Fruit fly (Drosophila melanogaster) whole organism, embryonic: ENCODE results near the gene CG13896.

ENCODE experiments used
- B-H1 ChIP-seq: fragments of 200-800 bp; sonication (Bioruptor generic); IDR thresholded peaks from 3 replicates; pipeline ENCODE4 v1.3.6; 2022; ENCODE audit warnings: missing biosample characterization, missing genetic modification characterization
- Bdp1 ChIP-seq: fragments of 200-800 bp; sonication (Bioruptor generic); optimal IDR thresholded peaks from 3 replicates; lab custom pipeline; 2016; ENCODE audit warnings: missing biosample characterization, missing genetic modification characterization
- CG10209 ChIP-seq: fragments of 200-800 bp; sonication (Bioruptor generic); optimal IDR thresholded peaks from 3 replicates; lab custom pipeline; 2017; ENCODE audit warnings: missing biosample characterization, mild to moderate bottlenecking, missing genetic modification characterization, missing genetic modification reagents
- CG11695 ChIP-seq: fragments of 200-800 bp; sonication (Bioruptor generic); IDR thresholded peaks from 3 replicates; pipeline ENCODE4 v1.3.6; 2022; ENCODE audit warnings: missing biosample characterization, missing genetic modification characterization
- CG14441 ChIP-seq: fragments of 200-800 bp; sonication (Bioruptor generic); IDR thresholded peaks from 2 replicates; pipeline ENCODE4 v1.3.6; 2022; ENCODE audit warnings: missing biosample characterization, missing genetic modification characterization
- CG15269 ChIP-seq: fragments of 200-800 bp; sonication (Bioruptor generic); optimal IDR thresholded peaks from 2 replicates; lab custom pipeline; 2018; ENCODE audit warnings: missing biosample characterization, mild to moderate bottlenecking, missing genetic modification characterization, moderate library complexity
- CG1529 ChIP-seq: fragments of 200-800 bp; sonication (Bioruptor generic); optimal IDR thresholded peaks from 3 replicates; lab custom pipeline; 2018; ENCODE audit warnings: missing biosample characterization, missing genetic modification characterization
- CG17568 ChIP-seq: fragments of 200-800 bp; sonication (Bioruptor generic); optimal IDR thresholded peaks from 2 replicates; lab custom pipeline; 2018; ENCODE audit warnings: missing biosample characterization, mild to moderate bottlenecking, missing genetic modification characterization, moderate library complexity
- CG18011 ChIP-seq: fragments of 200-800 bp; sonication (Bioruptor generic); optimal IDR thresholded peaks from 2 replicates; lab custom pipeline; 2017; ENCODE audit warnings: missing biosample characterization, missing genetic modification characterization, mild to moderate bottlenecking, moderate library complexity, missing genotype
- CG6175 ChIP-seq: fragments of 200-800 bp; sonication (Bioruptor generic); IDR thresholded peaks from 3 replicates; pipeline ENCODE4 v1.3.6; 2022; ENCODE audit warnings: missing biosample characterization, missing genetic modification characterization
- CG6254 ChIP-seq: fragments of 200-800 bp; sonication (Bioruptor generic); optimal IDR thresholded peaks from 3 replicates; lab custom pipeline; 2017; ENCODE audit warnings: mild to moderate bottlenecking, missing biosample characterization, missing genetic modification reagents, missing genetic modification characterization
- CG6689 ChIP-seq: fragments of 200-800 bp; sonication (Bioruptor generic); IDR thresholded peaks from 2 replicates; pipeline ENCODE4 v1.3.6; 2022; ENCODE audit warnings: missing biosample characterization, missing genetic modification characterization
- CG6765 ChIP-seq: fragments of 200-800 bp; sonication (Bioruptor generic); optimal IDR thresholded peaks from 3 replicates; lab custom pipeline; 2017; ENCODE audit warnings: missing biosample characterization, mild to moderate bottlenecking, missing genetic modification characterization
- CG6813 ChIP-seq: fragments of 200-800 bp; sonication (Bioruptor generic); optimal IDR thresholded peaks from 2 replicates; lab custom pipeline; 2017; ENCODE audit warnings: missing biosample characterization, missing genetic modification characterization, mild to moderate bottlenecking, moderate library complexity, missing genetic modification reagents
- CG7271 ChIP-seq: fragments of 200-800 bp; sonication (Bioruptor generic); optimal IDR thresholded peaks from 2 replicates; lab custom pipeline; 2018; ENCODE audit warnings: missing biosample characterization, mild to moderate bottlenecking, missing genetic modification characterization, moderate library complexity
- CG7372 ChIP-seq: fragments of 200-800 bp; sonication (Bioruptor generic); IDR thresholded peaks from 2 replicates; pipeline ENCODE4 v1.3.6; 2022; ENCODE audit warnings: missing biosample characterization, missing genetic modification characterization
- CG7556 ChIP-seq: fragments of 200-800 bp; sonication (Bioruptor generic); optimal IDR thresholded peaks from 2 replicates; lab custom pipeline; 2017; ENCODE audit warnings: missing biosample characterization, mild to moderate bottlenecking, missing genetic modification characterization
- CG7786 ChIP-seq: fragments of 200-800 bp; sonication (Bioruptor generic); optimal IDR thresholded peaks from 2 replicates; lab custom pipeline; 2016; ENCODE audit warnings: missing biosample characterization, missing genetic modification characterization
- CG8924 ChIP-seq: fragments of 200-800 bp; optimal IDR thresholded peaks from 3 replicates; lab custom pipeline; 2019; ENCODE audit warnings: missing biosample characterization, mild to moderate bottlenecking, missing genetic modification characterization, moderate library complexity
- CG8944 ChIP-seq: fragments of 200-800 bp; sonication (Bioruptor generic); optimal IDR thresholded peaks from 3 replicates; lab custom pipeline; 2016; ENCODE audit warnings: missing biosample characterization, missing genetic modification characterization
- CG9727 ChIP-seq: fragments of 200-800 bp; sonication (Bioruptor generic); optimal IDR thresholded peaks from 3 replicates; lab custom pipeline; 2017; ENCODE audit warnings: missing biosample characterization, mild to moderate bottlenecking, missing genetic modification characterization
- CG9817 ChIP-seq: fragments of 200-800 bp; sonication (Bioruptor generic); optimal IDR thresholded peaks from 2 replicates; lab custom pipeline; 2018; ENCODE audit warnings: missing biosample characterization, mild to moderate bottlenecking, missing genetic modification characterization, moderate library complexity
- Camta ChIP-seq: fragments of 200-800 bp; sonication (Bioruptor generic); optimal IDR thresholded peaks from 2 replicates; lab custom pipeline; 2016; ENCODE audit warnings: missing biosample characterization, missing genetic modification characterization
- D ChIP-seq, 2 experiments: fragments of 200-800 bp in 1 of 2; fragments of >200 bp in 1 of 2; sonication (Bioruptor generic) in 1 of 2; optimal IDR thresholded peaks; 2 replicates in 1 of 2; 3 replicates in 1 of 2; lab custom pipeline; 2017; ENCODE audit warnings: mild to moderate bottlenecking in 1 of 2, missing biosample characterization in 1 of 2, missing genetic modification characterization in 1 of 2, missing genetic modification reagents in 1 of 2
- Doc2 ChIP-seq: fragments of 200-800 bp; sonication (Bioruptor generic); IDR thresholded peaks from 2 replicates; pipeline ENCODE4 v1.3.6; 2022; ENCODE audit warnings: missing biosample characterization, missing genetic modification characterization
- Drgx ChIP-seq: fragments of 200-800 bp; sonication (Bioruptor generic); IDR thresholded peaks from 2 replicates; pipeline ENCODE4 v1.3.6; 2022; ENCODE audit warnings: missing biosample characterization, missing genetic modification characterization
- E2f1 ChIP-seq: fragments of 200-800 bp; sonication (Bioruptor generic); IDR thresholded peaks from 2 replicates; pipeline ENCODE4 v1.3.6; 2022; ENCODE audit warnings: missing biosample characterization, missing genetic modification characterization
- HHEX ChIP-seq: fragments of 200-800 bp; sonication (Bioruptor generic); optimal IDR thresholded peaks from 3 replicates; lab custom pipeline; 2017; ENCODE audit warnings: missing biosample characterization, mild to moderate bottlenecking, missing genetic modification characterization, missing genetic modification reagents
- Nf-YC ChIP-seq: fragments of 200-800 bp; optimal IDR thresholded peaks from 3 replicates; lab custom pipeline; 2019; ENCODE audit warnings: missing biosample characterization, mild to moderate bottlenecking, missing genetic modification characterization, moderate library complexity
- Oli ChIP-seq: fragments of 200-800 bp; sonication (Bioruptor generic); optimal IDR thresholded peaks from 2 replicates; lab custom pipeline; 2018; ENCODE audit warnings: missing biosample characterization, mild to moderate bottlenecking, missing genetic modification characterization, moderate library complexity
- Pdp1 ChIP-seq, 2 experiments: fragments of 200-800 bp; sonication (Bioruptor generic); optimal IDR thresholded peaks; 3 replicates each; lab custom pipeline; 2016; ENCODE audit warnings: missing biosample characterization in 2 of 2, missing genetic modification characterization in 2 of 2, mild to moderate bottlenecking in 1 of 2, moderate library complexity in 1 of 2
- Ptx1 ChIP-seq: fragments of 200-800 bp; sonication (Bioruptor generic); IDR thresholded peaks from 2 replicates; pipeline ENCODE4 v1.3.6; 2022; ENCODE audit warnings: missing biosample characterization, missing genetic modification characterization
- Six4 ChIP-seq: fragments of 200-800 bp; sonication (Bioruptor generic); optimal IDR thresholded peaks from 2 replicates; lab custom pipeline; 2016; ENCODE audit warnings: missing biosample characterization, missing genetic modification characterization
- chinmo ChIP-seq: fragments of 200-800 bp; sonication (Bioruptor generic); IDR thresholded peaks from 4 replicates; pipeline ENCODE4 v1.3.6; 2022; ENCODE audit warnings: missing biosample characterization, missing genetic modification characterization; ENCODE audit not compliant: partially characterized antibody
- ci ChIP-seq: fragments of 200-800 bp; sonication (Bioruptor generic); IDR thresholded peaks from 3 replicates; pipeline ENCODE4 v1.3.6; 2022; ENCODE audit warnings: missing biosample characterization, missing genetic modification characterization
- esg ChIP-seq: fragments of 200-800 bp; sonication (Bioruptor generic); conservative IDR thresholded peaks from 2 replicates; pipeline ENCODE4 v1.3.6; 2022; ENCODE audit warnings: missing biosample characterization, missing genetic modification characterization
- gem ChIP-seq: fragments of 200-800 bp; sonication (Bioruptor generic); optimal IDR thresholded peaks from 2 replicates; lab custom pipeline; 2019; ENCODE audit warnings: missing biosample characterization, mild to moderate bottlenecking, missing genetic modification characterization, moderate library complexity
- ind ChIP-seq: fragments of 200-800 bp; sonication (Bioruptor generic); optimal IDR thresholded peaks from 3 replicates; lab custom pipeline; 2016; ENCODE audit warnings: missing biosample characterization, missing genetic modification characterization
- ken ChIP-seq: fragments of 200-800 bp; sonication (Bioruptor generic); IDR thresholded peaks from 3 replicates; pipeline ENCODE4 v1.3.6; 2022; ENCODE audit warnings: missing biosample characterization, missing genetic modification characterization
- mld ChIP-seq: fragments of 200-800 bp; sonication (Bioruptor generic); IDR thresholded peaks from 3 replicates; pipeline ENCODE4 v1.3.6; 2022; ENCODE audit warnings: missing biosample characterization, missing genetic modification characterization; ENCODE audit not compliant: partially characterized antibody
- phol ChIP-seq: fragments of 200-800 bp; sonication (Bioruptor generic); optimal IDR thresholded peaks from 3 replicates; lab custom pipeline; 2018; ENCODE audit warnings: missing biosample characterization, mild to moderate bottlenecking, missing genetic modification characterization, moderate library complexity
- sd ChIP-seq: fragments of 200-800 bp; sonication (Bioruptor generic); optimal IDR thresholded peaks from 3 replicates; lab custom pipeline; 2018; ENCODE audit warnings: missing biosample characterization, mild to moderate bottlenecking, missing genetic modification characterization, moderate library complexity
- slbo ChIP-seq: fragments of 200-800 bp; sonication (Bioruptor generic); IDR thresholded peaks from 2 replicates; pipeline ENCODE4 v1.3.6; 2022; ENCODE audit warnings: missing biosample characterization, missing genetic modification characterization
- sr ChIP-seq: fragments of 200-800 bp; sonication (Bioruptor generic); IDR thresholded peaks from 3 replicates; pipeline ENCODE4 v1.3.6; 2022; ENCODE audit warnings: missing biosample characterization, missing genetic modification characterization
- sug ChIP-seq: fragments of 200-800 bp; optimal IDR thresholded peaks from 2 replicates; lab custom pipeline; 2019; ENCODE audit warnings: missing biosample characterization, mild to moderate bottlenecking, missing genetic modification characterization, moderate library complexity
- toy ChIP-seq: fragments of 200-800 bp; sonication (Bioruptor generic); IDR thresholded peaks from 2 replicates; pipeline ENCODE4 v1.3.6; 2022; ENCODE audit warnings: missing biosample characterization, missing genetic modification characterization
- trem ChIP-seq: fragments of 200-800 bp; optimal IDR thresholded peaks from 3 replicates; lab custom pipeline; 2019; ENCODE audit warnings: missing biosample characterization, mild to moderate bottlenecking, missing genetic modification characterization, moderate library complexity

Gene CG13896

DNA sequence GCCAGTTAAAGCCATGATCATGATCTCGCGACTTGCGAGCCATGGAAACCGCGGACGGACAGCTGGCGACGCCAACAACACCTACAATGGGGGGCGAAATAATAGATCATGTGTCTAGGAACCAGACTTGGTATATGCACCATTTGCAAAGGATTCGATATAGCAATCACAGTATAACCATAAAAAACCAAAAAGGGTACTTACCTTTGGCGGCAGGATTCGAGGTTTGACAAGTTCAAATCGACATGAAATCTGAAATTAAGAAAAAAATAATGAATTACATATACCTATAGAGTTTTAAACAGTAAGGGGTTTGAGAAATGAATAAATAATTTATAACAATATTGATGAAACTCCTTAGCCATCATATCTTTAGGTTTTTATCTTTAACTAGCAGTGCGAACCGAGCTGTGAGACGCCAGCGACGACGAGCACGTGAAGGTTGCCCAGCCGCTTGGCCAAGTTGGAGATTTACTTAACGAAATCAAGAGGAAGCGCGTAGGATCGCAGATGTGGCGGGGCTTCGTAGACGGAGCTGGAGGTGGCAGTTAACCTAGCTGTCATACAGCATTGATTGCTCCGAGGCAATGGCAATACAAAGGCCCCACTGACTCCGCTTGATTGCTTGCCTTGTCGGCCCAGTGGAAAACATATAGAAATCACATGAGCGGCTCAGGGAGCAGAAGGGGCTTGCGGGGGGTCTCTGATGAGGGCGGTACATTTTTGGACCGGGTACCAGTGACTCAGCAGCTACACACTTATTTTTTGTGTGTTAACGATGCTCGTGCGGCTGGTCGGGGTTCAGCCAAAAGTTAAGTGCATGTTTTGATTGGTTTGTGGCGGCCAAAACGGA lies 22.4 kb upstream of the CG13896 start (continued):
- TF ChIP-seq CG11695 (GFP tag; lab: Robert Waterston, UW): peak; percentile 46; the same call in 1 of the 3 replicates
- no peak for TF ChIP-seq mld (GFP tag; lab: Robert Waterston, UW)
- TF ChIP-seq E2f1 (GFP tag; lab: Robert Waterston, UW): peak; percentile 15; the same call in 1 of the 2 replicates
- no peak for TF ChIP-seq trem (tag; lab: Kevin White, UChicago)
- TF ChIP-seq Pdp1 (GFP tag; optimal IDR thresholded peaks at IDR 0.05; lab: Kevin White, UChicago): peak in 1 of 2 experiments; percentile 8
- TF ChIP-seq sd: peak; percentile 45
- TF ChIP-seq Oli (tag; lab: Kevin White, UChicago): peak; percentile 48
- no peak for TF ChIP-seq toy (GFP tag; lab: Robert Waterston, UW)
- TF ChIP-seq CG6689 (GFP tag; lab: Robert Waterston, UW): peak; percentile 34; the same call in 1 of the 2 replicates
- TF ChIP-seq CG6175: peak; percentile 51; the same call in 1 of the 3 replicates
- no peak for TF ChIP-seq CG17568 (GFP tag; lab: Kevin White, UChicago)
- peak; percentile 36 for TF ChIP-seq HHEX (GFP tag; lab: Kevin White, UChicago)
- TF ChIP-seq ind (GFP tag; lab: Kevin White, UChicago): peak; percentile 15
- peak; percentile 34; the same call in 1 of the 2 replicates for TF ChIP-seq Drgx
- no peak for TF ChIP-seq CG6254 (GFP tag; lab: Kevin White, UChicago)
- TF ChIP-seq CG7271 (tag; lab: Kevin White, UChicago): no peak
- peak; percentile 20; the same call in 1 of the 2 replicates for TF ChIP-seq esg (GFP tag; lab: Robert Waterston, UW)
- no peak for TF ChIP-seq CG6813 (GFP tag; lab: Kevin White, UChicago)
- no peak for TF ChIP-seq Six4 (GFP tag; lab: Kevin White, UChicago)
- TF ChIP-seq Doc2: no peak
- TF ChIP-seq CG10209 (GFP tag; lab: Kevin White, UChicago): peak; percentile 32
- peak; percentile 36 for TF ChIP-seq CG6765
- peak; percentile 55 for TF ChIP-seq CG9727 (GFP tag; lab: Kevin White, UChicago)
- peak; percentile 12 for TF ChIP-seq Camta (GFP tag; lab: Kevin White, UChicago)
- no peak for TF ChIP-seq CG9817 (tag; lab: Kevin White, UChicago)
- TF ChIP-seq CG18011: no peak
- TF ChIP-seq Nf-YC (tag; lab: Kevin White, UChicago): no peak
- TF ChIP-seq CG7556 (GFP tag; lab: Kevin White, UChicago): peak; percentile 76
- TF ChIP-seq CG8924 (tag; lab: Kevin White, UChicago): peak; percentile 21
- TF ChIP-seq D (optimal IDR thresholded peaks at IDR 0.05; lab: Kevin White, UChicago): peak; percentile 25
- peak; percentile 27 for TF ChIP-seq D (GFP tag; optimal IDR thresholded peaks at IDR 0.05; lab: Kevin White, UChicago)
- TF ChIP-seq chinmo: 0 out of 4 replicates have a peak, but pooled peaks have one; percentile 60
- no peak for TF ChIP-seq Bdp1
- peak; percentile 31; the same call in 1 of the 2 replicates for TF ChIP-seq Ptx1 (GFP tag; lab: Robert Waterston, UW)
- no peak for TF ChIP-seq ken (GFP tag; lab: Robert Waterston, UW)
- no peak for TF ChIP-seq ci (GFP tag; lab: Robert Waterston, UW)
- TF ChIP-seq sug (tag; lab: Kevin White, UChicago): no peak
- TF ChIP-seq CG1529 (GFP tag; lab: Kevin White, UChicago): no peak
- TF ChIP-seq gem (tag; lab: Kevin White, UChicago): peak; percentile 65
- no peak for TF ChIP-seq CG14441 (GFP tag; lab: Robert Waterston, UW)
- TF ChIP-seq CG8944 (GFP tag; lab: Kevin White, UChicago): no peak
- peak; percentile 36; the same call in 1 of the 2 replicates for TF ChIP-seq CG7372 (GFP tag; lab: Robert Waterston, UW)
- peak; percentile 17; the same call in 1 of the 2 replicates for TF ChIP-seq slbo
- TF ChIP-seq sr (GFP tag; lab: Robert Waterston, UW): no peak
- peak; percentile 16 for TF ChIP-seq CG15269 (tag; lab: Kevin White, UChicago)
- no peak for TF ChIP-seq B-H1
- no peak for TF ChIP-seq CG7786 (GFP tag; lab: Kevin White, UChicago)
- TF ChIP-seq phol (tag; lab: Kevin White, UChicago): peak; percentile 24
